Fruit fly (Drosophila melanogaster) whole organism, embryonic: ENCODE measurements around the gene CG2854.

Experiments used
- Bgb ChIP-seq: fragments of 200-800 bp; sonication (Bioruptor generic); IDR thresholded peaks from 2 replicates; pipeline ENCODE4 v1.3.6; 2022; ENCODE audit warnings: missing biosample characterization, missing genetic modification characterization; ENCODE audit not compliant: partially characterized antibody
- CG13123 ChIP-seq: fragments of 200-800 bp; sonication (Bioruptor generic); optimal IDR thresholded peaks from 2 replicates; lab custom pipeline; 2016; ENCODE audit warnings: missing biosample characterization, missing genetic modification characterization
- CG15011 ChIP-seq: fragments of 200-800 bp; sonication (Bioruptor generic); optimal IDR thresholded peaks from 3 replicates; lab custom pipeline; 2018; ENCODE audit warnings: missing biosample characterization, mild to moderate bottlenecking, missing genetic modification characterization
- CG15479 ChIP-seq: fragments of 200-800 bp; sonication (Bioruptor generic); optimal IDR thresholded peaks from 3 replicates; lab custom pipeline; 2019; ENCODE audit warnings: missing biosample characterization, mild to moderate bottlenecking, missing genetic modification characterization, moderate library complexity
- CG15514 ChIP-seq: fragments of 200-800 bp; sonication (Bioruptor generic); optimal IDR thresholded peaks from 3 replicates; lab custom pipeline; 2017; ENCODE audit warnings: missing biosample characterization, missing genetic modification characterization, mild to moderate bottlenecking, moderate library complexity, missing genetic modification reagents
- CG15601 ChIP-seq: fragments of 200-800 bp; sonication (Bioruptor generic); optimal IDR thresholded peaks from 3 replicates; lab custom pipeline; 2019; ENCODE audit warnings: missing biosample characterization, mild to moderate bottlenecking, missing genetic modification characterization, moderate library complexity
- CG17829 ChIP-seq: fragments of 200-800 bp; optimal IDR thresholded peaks from 2 replicates; lab custom pipeline; 2019; ENCODE audit warnings: missing biosample characterization, mild to moderate bottlenecking, missing genetic modification characterization, moderate library complexity
- CG2199 ChIP-seq: fragments of 200-800 bp; sonication (Bioruptor generic); IDR thresholded peaks from 3 replicates; pipeline ENCODE4 v1.3.6; 2022; ENCODE audit warnings: missing biosample characterization, missing genetic modification characterization
- CG2678 ChIP-seq: fragments of 200-800 bp; sonication (Bioruptor generic); optimal IDR thresholded peaks from 3 replicates; lab custom pipeline; 2019; ENCODE audit warnings: missing biosample characterization, mild to moderate bottlenecking, missing genetic modification characterization, moderate library complexity
- CG32532 ChIP-seq: fragments of 200-800 bp; sonication (Bioruptor generic); IDR thresholded peaks from 2 replicates; pipeline ENCODE4 v1.3.6; 2022; ENCODE audit warnings: missing biosample characterization, missing genetic modification characterization
- CG4360 ChIP-seq: fragments of 200-800 bp; sonication (Bioruptor generic); IDR thresholded peaks from 2 replicates; pipeline ENCODE4 v1.3.6; 2022; ENCODE audit warnings: missing biosample characterization, missing genetic modification characterization
- CG4707 ChIP-seq: fragments of 200-800 bp; sonication (Bioruptor generic); optimal IDR thresholded peaks from 2 replicates; lab custom pipeline; 2018; ENCODE audit warnings: missing biosample characterization, mild to moderate bottlenecking, missing genetic modification characterization, moderate library complexity
- CG5953 ChIP-seq: fragments of 200-800 bp; sonication (Bioruptor generic); IDR thresholded peaks from 2 replicates; pipeline ENCODE4 v1.3.6; 2022; ENCODE audit warnings: missing biosample characterization, missing genetic modification characterization
- CG7556 ChIP-seq: fragments of 200-800 bp; sonication (Bioruptor generic); optimal IDR thresholded peaks from 2 replicates; lab custom pipeline; 2017; ENCODE audit warnings: missing biosample characterization, mild to moderate bottlenecking, missing genetic modification characterization
- CG8281 ChIP-seq: fragments of 200-800 bp; sonication (Bioruptor generic); optimal IDR thresholded peaks from 2 replicates; lab custom pipeline; 2018; ENCODE audit warnings: missing biosample characterization, mild to moderate bottlenecking, missing genetic modification characterization, moderate library complexity
- CG8924 ChIP-seq: fragments of 200-800 bp; optimal IDR thresholded peaks from 3 replicates; lab custom pipeline; 2019; ENCODE audit warnings: missing biosample characterization, mild to moderate bottlenecking, missing genetic modification characterization, moderate library complexity
- Ets65A ChIP-seq: fragments of 200-800 bp; sonication (Bioruptor generic); peaks from one replicate; lab custom pipeline; 2016; ENCODE audit warnings: missing biosample characterization, missing genetic modification characterization
- Fer1 ChIP-seq: fragments of 200-800 bp; sonication (Bioruptor generic); optimal IDR thresholded peaks from 2 replicates; lab custom pipeline; 2017; ENCODE audit warnings: missing biosample characterization, mild to moderate bottlenecking, missing genetic modification characterization
- Fer3 ChIP-seq: fragments of 200-800 bp; sonication (Bioruptor generic); optimal IDR thresholded peaks from 2 replicates; lab custom pipeline; 2018; ENCODE audit warnings: missing biosample characterization, mild to moderate bottlenecking, missing genetic modification characterization, moderate library complexity
- Hr39 ChIP-seq: fragments of >200 bp; optimal IDR thresholded peaks from 2 replicates; lab custom pipeline; 2017
- Kr ChIP-seq: fragments of 200-800 bp; sonication (Bioruptor generic); optimal IDR thresholded peaks from 2 replicates; lab custom pipeline; 2017; ENCODE audit warnings: missing biosample characterization, mild to moderate bottlenecking, missing genetic modification characterization
- Mrtf ChIP-seq: fragments of 200-800 bp; sonication (Bioruptor generic); IDR thresholded peaks from 3 replicates; pipeline ENCODE4 v1.3.6; 2022; ENCODE audit warnings: missing biosample characterization, missing genetic modification characterization
- Oaz ChIP-seq: fragments of 200-800 bp; sonication (Bioruptor generic); IDR thresholded peaks from 2 replicates; pipeline ENCODE4 v1.3.6; 2022; ENCODE audit warnings: missing biosample characterization, missing genetic modification characterization
- Pdp1 ChIP-seq, 2 experiments: fragments of 200-800 bp; sonication (Bioruptor generic); optimal IDR thresholded peaks; 3 replicates each; lab custom pipeline; 2016; ENCODE audit warnings: missing biosample characterization in 2 of 2, missing genetic modification characterization in 2 of 2, mild to moderate bottlenecking in 1 of 2, moderate library complexity in 1 of 2
- Poxn ChIP-seq: fragments of 200-800 bp; sonication (Bioruptor generic); IDR thresholded peaks from 2 replicates; pipeline ENCODE4 v1.3.6; 2022; ENCODE audit warnings: missing biosample characterization, missing genetic modification characterization
- Six4 ChIP-seq: fragments of 200-800 bp; sonication (Bioruptor generic); optimal IDR thresholded peaks from 2 replicates; lab custom pipeline; 2016; ENCODE audit warnings: missing biosample characterization, missing genetic modification characterization
- ac ChIP-seq: fragments of 200-800 bp; sonication (Bioruptor generic); optimal IDR thresholded peaks from 3 replicates; lab custom pipeline; 2017; ENCODE audit warnings: missing biosample characterization, mild to moderate bottlenecking, missing genetic modification characterization
- cato ChIP-seq: fragments of 200-800 bp; sonication (Bioruptor generic); optimal IDR thresholded peaks from 2 replicates; lab custom pipeline; 2016; ENCODE audit warnings: missing biosample characterization, missing genetic modification characterization, borderline replicate concordance
- dimm ChIP-seq: fragments of 200-800 bp; sonication (Bioruptor generic); IDR thresholded peaks from 2 replicates; pipeline ENCODE4 v1.3.6; 2022; ENCODE audit warnings: missing biosample characterization, missing genetic modification characterization
- dm ChIP-seq: fragments of 200-800 bp; sonication (Bioruptor generic); optimal IDR thresholded peaks from 3 replicates; lab custom pipeline; 2016; ENCODE audit warnings: missing biosample characterization, missing genetic modification characterization
- ems ChIP-seq: fragments of 200-800 bp; sonication (Bioruptor generic); optimal IDR thresholded peaks from 3 replicates; lab custom pipeline; 2016; ENCODE audit warnings: missing biosample characterization, missing genetic modification characterization
- insv ChIP-seq, 2 experiments: fragments of 200-800 bp; sonication (Bioruptor generic); optimal IDR thresholded peaks; 3 replicates each; lab custom pipeline; 2016 to 2018; ENCODE audit warnings: missing biosample characterization in 2 of 2, missing genetic modification characterization in 2 of 2
- jing ChIP-seq: fragments of 200-800 bp; sonication (Bioruptor generic); optimal IDR thresholded peaks from 2 replicates; lab custom pipeline; 2018; ENCODE audit warnings: missing biosample characterization, mild to moderate bottlenecking, missing genetic modification characterization
- lab ChIP-seq: fragments of 200-800 bp; sonication (Bioruptor generic); optimal IDR thresholded peaks from 3 replicates; lab custom pipeline; 2017; ENCODE audit warnings: missing biosample characterization, missing genetic modification characterization, mild to moderate bottlenecking, moderate library complexity, missing genetic modification reagents
- lmd ChIP-seq: fragments of 200-800 bp; sonication (Bioruptor generic); IDR thresholded peaks from 2 replicates; pipeline ENCODE4 v1.3.6; 2022; ENCODE audit warnings: missing biosample characterization, missing genetic modification characterization
- lola ChIP-seq, 3 experiments: fragments of >200 bp in 2 of 3; fragments of 200-800 bp in 1 of 3; sonication (Bioruptor generic) in 1 of 3; optimal IDR thresholded peaks; 2 replicates each; lab custom pipeline; 2017 to 2019; ENCODE audit warnings: missing biosample characterization in 3 of 3, missing genetic modification characterization in 3 of 3, mild to moderate bottlenecking in 1 of 3, moderate library complexity in 1 of 3
- luna ChIP-seq: fragments of 200-800 bp; sonication (Bioruptor generic); optimal IDR thresholded peaks from 2 replicates; lab custom pipeline; 2016; ENCODE audit warnings: missing biosample characterization, missing genetic modification characterization
- nerfin-2 ChIP-seq: fragments of 200-800 bp; sonication (Bioruptor generic); IDR thresholded peaks from 2 replicates; pipeline ENCODE4 v1.3.6; 2022; ENCODE audit warnings: missing biosample characterization, missing genetic modification characterization; ENCODE audit not compliant: partially characterized antibody
- onecut ChIP-seq: fragments of 200-800 bp; sonication (Bioruptor generic); IDR thresholded peaks from 2 replicates; pipeline ENCODE4 v1.3.6; 2022; ENCODE audit warnings: missing biosample characterization, missing genetic modification characterization
- otp ChIP-seq: fragments of 200-800 bp; sonication (Bioruptor generic); IDR thresholded peaks from 3 replicates; pipeline ENCODE4, ENCODE4 v1.3.6; 2022; ENCODE audit warnings: missing biosample characterization, missing genetic modification characterization
- pan ChIP-seq, 4 experiments: fragments of >200 bp in 3 of 4; fragments of 200-800 bp in 1 of 4; sonication (Bioruptor generic) in 1 of 4; optimal IDR thresholded peaks in 3 of 4; IDR thresholded peaks in 1 of 4; 2 replicates each; pipeline versions ENCODE4 v1.3.6 to Lab custom; 2017 to 2022; ENCODE audit warnings: missing biosample characterization in 2 of 4, missing genetic modification characterization in 2 of 4, mixed read lengths in 1 of 4
- so ChIP-seq: fragments of 200-800 bp; sonication (Bioruptor generic); IDR thresholded peaks from 3 replicates; pipeline ENCODE4 v1.3.6; 2022; ENCODE audit warnings: missing biosample characterization, missing genetic modification characterization
- twi ChIP-seq: fragments of 200-800 bp; optimal IDR thresholded peaks from 2 replicates; lab custom pipeline; 2019; ENCODE audit warnings: missing biosample characterization, mild to moderate bottlenecking, missing genetic modification characterization, moderate library complexity
- vfl ChIP-seq: fragments of 200-800 bp; sonication (Bioruptor generic); optimal IDR thresholded peaks from 2 replicates; lab custom pipeline; 2016; ENCODE audit warnings: missing biosample characterization, missing genetic modification characterization
- vvl ChIP-seq: fragments of 200-800 bp; sonication (Bioruptor generic); IDR thresholded peaks from 2 replicates; pipeline ENCODE4 v1.3.6; 2022; ENCODE audit warnings: missing biosample characterization, missing genetic modification characterization

The CG2854 gene

DNA sequence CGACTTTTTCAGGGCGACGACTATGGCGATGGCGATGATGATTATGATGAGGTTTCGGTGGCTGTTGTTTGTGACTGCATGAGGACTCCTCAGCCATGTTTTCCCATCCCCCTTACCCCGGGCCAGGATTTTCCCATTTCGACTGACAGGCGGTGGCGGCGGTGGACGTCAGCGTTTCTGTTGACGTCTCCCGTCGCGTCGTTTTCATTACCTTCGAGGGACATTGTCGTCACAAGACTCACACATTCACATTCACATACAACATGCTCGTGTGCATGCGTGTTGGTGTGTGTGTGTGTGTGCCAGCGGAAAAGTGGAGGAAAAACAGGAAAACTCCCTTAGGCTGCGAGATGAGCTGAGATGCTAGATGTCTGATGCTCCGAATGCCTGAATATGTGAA, 7.1 kb upstream of the CG2854 start (continued):
- TF ChIP-seq CG2199 (0 out of 3 replicates have a peak, but pooled peaks have one; percentile 38), Hr39 (lab: Kevin White, UChicago) (no peak), pan (optimal IDR thresholded peaks at IDR 0.05; lab: Kevin White, UChicago) (no peak), pan (GFP tag; optimal IDR thresholded peaks at IDR 0.05 in 1 of 2, IDR thresholded peaks at IDR 0.05 in 1 of 2) (no peak), twi (tag; lab: Kevin White, UChicago) (peak; percentile 44), onecut (GFP tag; lab: Robert Waterston, UW) (peak; percentile 25; the same call in 1 of the 2 replicates), Kr (GFP tag; lab: Kevin White, UChicago) (peak; percentile 63), lola (GFP tag; optimal IDR thresholded peaks at IDR 0.05; lab: Kevin White, UChicago) (no peak), Fer3 (tag; lab: Kevin White, UChicago) (no peak), CG8924 (tag; lab: Kevin White, UChicago) (peak; percentile 8)
- TF ChIP-seq, all 482 proteins: peak for 14

DNA sequence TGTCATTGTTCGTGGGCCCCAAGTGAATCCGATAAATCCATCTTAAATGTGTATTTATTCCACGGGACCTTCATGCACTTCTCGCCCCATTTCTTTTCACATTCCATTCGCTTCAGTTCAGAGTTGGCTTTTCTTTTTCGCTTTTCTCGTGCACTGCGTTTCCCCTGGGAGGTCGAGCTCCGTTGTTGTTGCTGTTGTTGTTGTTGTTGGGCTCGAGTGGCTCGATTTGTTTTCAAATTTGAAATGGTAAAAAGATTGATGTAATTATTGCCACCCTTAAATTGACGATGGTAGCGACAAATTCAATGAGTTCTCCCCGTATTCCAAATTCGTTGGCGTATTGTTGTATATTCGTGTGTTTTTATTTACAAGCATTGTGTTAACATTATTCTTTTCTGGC, 6.0 kb upstream of the CG2854 start:
- TF ChIP-seq CG2199 (0 out of 3 replicates have a peak, but pooled peaks have one; percentile 35), CG4360 (GFP tag; lab: Robert Waterston, UW) (peak; percentile 97), nerfin-2 (GFP tag; lab: Robert Waterston, UW) (no peak)

DNA sequence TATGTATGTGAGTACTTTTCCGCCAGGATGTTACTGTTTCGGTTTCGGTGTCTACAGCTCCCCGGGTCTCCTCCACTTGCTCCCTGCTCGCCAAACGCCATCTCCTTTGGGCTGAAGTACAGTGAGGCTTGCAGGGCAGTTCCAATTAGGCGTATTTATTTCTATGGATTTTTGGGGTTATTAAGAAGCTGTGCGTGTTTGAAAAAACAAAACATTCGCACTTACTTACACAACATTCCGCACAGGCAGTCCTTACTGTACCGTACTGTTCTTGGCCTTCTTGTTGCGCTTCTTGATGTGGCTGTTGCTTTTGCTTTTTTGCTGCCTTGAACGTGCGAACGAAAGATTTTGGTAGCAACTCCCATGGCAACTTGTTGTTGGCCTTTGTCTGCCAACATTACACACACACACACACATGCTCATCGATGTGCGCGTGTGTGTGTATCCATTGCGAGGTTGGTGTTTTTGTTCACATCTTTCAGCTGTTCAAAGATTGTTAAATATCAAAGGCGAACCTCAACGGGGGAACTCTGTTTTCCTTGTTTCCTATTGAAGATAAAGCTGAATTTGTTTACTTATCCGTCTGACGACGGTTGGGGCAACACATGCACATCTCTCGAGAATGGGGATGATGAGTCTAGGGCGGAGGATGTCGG, 4.9 kb upstream of the CG2854 start:
- TF ChIP-seq CG32532 (GFP tag; lab: Robert Waterston, UW) (peak; percentile 53), vvl (GFP tag; lab: Robert Waterston, UW) (peak; percentile 71; the same call in 1 of the 2 replicates), lab (GFP tag; lab: Kevin White, UChicago) (peak; percentile 66), otp (GFP tag; lab: Robert Waterston, UW) (0 out of 3 replicates have a peak, but pooled peaks have one; percentile 42), dm (GFP tag; lab: Kevin White, UChicago) (no peak), Pdp1 (GFP tag; optimal IDR thresholded peaks at IDR 0.05; lab: Kevin White, UChicago) (peak; percentile 46 to 55), lmd (GFP tag; lab: Robert Waterston, UW) (peak; percentile 67), CG8281 (tag; lab: Kevin White, UChicago) (no peak), Oaz (no peak), ems (GFP tag; lab: Kevin White, UChicago) (no peak), cato (GFP tag; lab: Kevin White, UChicago) (no peak), dimm (GFP tag; lab: Robert Waterston, UW) (0 out of 2 replicates have a peak, but pooled peaks have one; percentile 24), jing (peak; percentile 0), CG17829 (tag; lab: Kevin White, UChicago) (peak; percentile 5), CG7556 (GFP tag; lab: Kevin White, UChicago) (peak; percentile 57), Ets65A (GFP tag; lab: Kevin White, UChicago) (peak; percentile 91), so (no peak), CG2678 (tag; lab: Kevin White, UChicago) (peak; percentile 39), Bgb (GFP tag; lab: Robert Waterston, UW) (no peak), Poxn (GFP tag; lab: Robert Waterston, UW) (no peak), Mrtf (GFP tag; lab: Robert Waterston, UW) (0 out of 3 replicates have a peak, but pooled peaks have one; percentile 56), CG4707 (GFP tag; lab: Kevin White, UChicago) (no peak), Fer1 (GFP tag; lab: Kevin White, UChicago) (peak; percentile 37), CG15011 (GFP tag; lab: Kevin White, UChicago) (no peak), CG5953 (GFP tag; lab: Robert Waterston, UW) (peak; percentile 64; the same call in 1 of the 2 replicates), ac (GFP tag; lab: Kevin White, UChicago) (peak; percentile 15), CG13123 (no peak), Six4 (no peak), CG15514 (GFP tag; lab: Kevin White, UChicago) (peak; percentile 50), luna (no peak), insv (GFP tag; optimal IDR thresholded peaks at IDR 0.05; lab: Kevin White, UChicago) (no peak), CG15479 (GFP tag; lab: Kevin White, UChicago) (no peak), vfl (GFP tag; lab: Kevin White, UChicago) (no peak), CG15601 (tag; lab: Kevin White, UChicago) (no peak)
